Fruit fly (Drosophila melanogaster) whole organism, embryonic: ENCODE data around the gene att-ORFB.

Experiments
- Ada2b ChIP-seq: fragments of 200-800 bp; sonication (Bioruptor generic); IDR thresholded peaks from 2 replicates; pipeline ENCODE4 v1.3.6; 2022; ENCODE audit warnings: missing biosample characterization, missing genetic modification characterization
- Blimp-1 ChIP-seq: fragments of 200-800 bp; sonication (Bioruptor generic); optimal IDR thresholded peaks from 3 replicates; lab custom pipeline; 2018; ENCODE audit warnings: missing biosample characterization, missing genetic modification characterization, mild to moderate bottlenecking, moderate library complexity, missing genetic modification reagents
- CG10147 ChIP-seq: fragments of 200-800 bp; sonication (Bioruptor generic); optimal IDR thresholded peaks from 2 replicates; lab custom pipeline; 2019; ENCODE audit warnings: missing biosample characterization, mild to moderate bottlenecking, missing genetic modification characterization, moderate library complexity
- CG1024 ChIP-seq: fragments of 200-800 bp; sonication (Bioruptor generic); IDR thresholded peaks from 2 replicates; pipeline ENCODE4 v1.3.6; 2022; ENCODE audit warnings: missing biosample characterization, missing genetic modification characterization
- CG10431 ChIP-seq: fragments of 200-800 bp; sonication (Bioruptor generic); optimal IDR thresholded peaks from 3 replicates; lab custom pipeline; 2018; ENCODE audit warnings: missing biosample characterization, mild to moderate bottlenecking, missing genetic modification characterization
- CG10543 ChIP-seq: fragments of 200-800 bp; sonication (Bioruptor generic); optimal IDR thresholded peaks from 3 replicates; lab custom pipeline; 2017; ENCODE audit warnings: missing biosample characterization, mild to moderate bottlenecking, missing genetic modification characterization, moderate library complexity
- CG11695 ChIP-seq: fragments of 200-800 bp; sonication (Bioruptor generic); IDR thresholded peaks from 3 replicates; pipeline ENCODE4 v1.3.6; 2022; ENCODE audit warnings: missing biosample characterization, missing genetic modification characterization
- CG13287 ChIP-seq: fragments of 200-800 bp; sonication (Bioruptor generic); IDR thresholded peaks from 2 replicates; pipeline ENCODE4 v1.3.6; 2022; ENCODE audit warnings: missing biosample characterization, missing genetic modification characterization; ENCODE audit not compliant: partially characterized antibody
- CG13624 ChIP-seq: fragments of 200-800 bp; sonication (Bioruptor generic); optimal IDR thresholded peaks from 2 replicates; lab custom pipeline; 2016; ENCODE audit warnings: missing biosample characterization, missing genetic modification characterization
- CG14860 ChIP-seq: fragments of 200-800 bp; sonication (Bioruptor generic); IDR thresholded peaks from 3 replicates; pipeline ENCODE4 v1.3.6; 2022; ENCODE audit warnings: missing biosample characterization, missing genetic modification characterization; ENCODE audit not compliant: partially characterized antibody
- CG1529 ChIP-seq: fragments of 200-800 bp; sonication (Bioruptor generic); optimal IDR thresholded peaks from 3 replicates; lab custom pipeline; 2018; ENCODE audit warnings: missing biosample characterization, missing genetic modification characterization
- CG15601 ChIP-seq: fragments of 200-800 bp; sonication (Bioruptor generic); optimal IDR thresholded peaks from 3 replicates; lab custom pipeline; 2019; ENCODE audit warnings: missing biosample characterization, mild to moderate bottlenecking, missing genetic modification characterization, moderate library complexity
- CG15696 ChIP-seq: fragments of 200-800 bp; sonication (Bioruptor generic); optimal IDR thresholded peaks from 2 replicates; lab custom pipeline; 2019; ENCODE audit warnings: missing biosample characterization, mild to moderate bottlenecking, missing genetic modification characterization, moderate library complexity
- CG16779 ChIP-seq: fragments of 200-800 bp; sonication (Bioruptor generic); IDR thresholded peaks from 2 replicates; pipeline ENCODE4 v1.3.6; 2022; ENCODE audit warnings: missing biosample characterization, missing genetic modification characterization
- CG17361 ChIP-seq: fragments of 200-800 bp; sonication (Bioruptor generic); IDR thresholded peaks from 3 replicates; pipeline ENCODE4 v1.3.6; 2022; ENCODE audit warnings: missing biosample characterization, missing genetic modification characterization
- CG30403 ChIP-seq: fragments of 200-800 bp; sonication (Bioruptor generic); optimal IDR thresholded peaks from 3 replicates; lab custom pipeline; 2016; ENCODE audit warnings: missing biosample characterization, missing genetic modification characterization
- CG33213 ChIP-seq: fragments of 200-800 bp; sonication (Bioruptor generic); optimal IDR thresholded peaks from 3 replicates; lab custom pipeline; 2016; ENCODE audit warnings: missing biosample characterization, missing genetic modification characterization
- CG5180 ChIP-seq: fragments of 200-800 bp; sonication (Bioruptor generic); optimal IDR thresholded peaks from 3 replicates; lab custom pipeline; 2017; ENCODE audit warnings: missing biosample characterization, missing genetic modification characterization, mild to moderate bottlenecking, moderate library complexity, missing genetic modification reagents
- CG8388 ChIP-seq: fragments of 200-800 bp; sonication (Bioruptor generic); optimal IDR thresholded peaks from 2 replicates; lab custom pipeline; 2019; ENCODE audit warnings: missing biosample characterization, mild to moderate bottlenecking, missing genetic modification characterization, moderate library complexity
- CrebB ChIP-seq: fragments of 200-800 bp; sonication (Bioruptor generic); optimal IDR thresholded peaks from 3 replicates; lab custom pipeline; 2018; ENCODE audit warnings: missing biosample characterization, mild to moderate bottlenecking, missing genetic modification characterization
- Dll ChIP-seq: fragments of 200-800 bp; sonication (Bioruptor generic); IDR thresholded peaks from 4 replicates; pipeline ENCODE4 v1.3.6; 2022; ENCODE audit warnings: missing biosample characterization, missing genetic modification characterization; ENCODE audit not compliant: partially characterized antibody
- Fer1 ChIP-seq: fragments of 200-800 bp; sonication (Bioruptor generic); optimal IDR thresholded peaks from 2 replicates; lab custom pipeline; 2017; ENCODE audit warnings: missing biosample characterization, mild to moderate bottlenecking, missing genetic modification characterization
- HLH3B ChIP-seq: fragments of 200-800 bp; sonication (Bioruptor generic); IDR thresholded peaks from 2 replicates; pipeline ENCODE4 v1.3.6; 2022; ENCODE audit warnings: missing biosample characterization, missing genetic modification characterization
- Hand ChIP-seq: fragments of 200-800 bp; sonication (Bioruptor generic); optimal IDR thresholded peaks from 2 replicates; lab custom pipeline; 2017; ENCODE audit warnings: mild to moderate bottlenecking, missing biosample characterization, missing genetic modification reagents, missing genetic modification characterization
- Hr3 ChIP-seq: fragments of 200-800 bp; sonication (Bioruptor generic); optimal IDR thresholded peaks from 3 replicates; lab custom pipeline; 2016; ENCODE audit warnings: missing biosample characterization, missing genetic modification characterization
- Kr ChIP-seq: fragments of 200-800 bp; sonication (Bioruptor generic); optimal IDR thresholded peaks from 2 replicates; lab custom pipeline; 2017; ENCODE audit warnings: missing biosample characterization, mild to moderate bottlenecking, missing genetic modification characterization
- NFAT ChIP-seq: fragments of 200-800 bp; sonication (Bioruptor generic); IDR thresholded peaks from 2 replicates; pipeline ENCODE4 v1.3.6; 2022; ENCODE audit warnings: missing biosample characterization, missing genetic modification characterization
- YL-1 ChIP-seq: fragments of 200-800 bp; sonication (Bioruptor generic); optimal IDR thresholded peaks from 3 replicates; lab custom pipeline; 2017; ENCODE audit warnings: missing biosample characterization, mild to moderate bottlenecking, missing genetic modification characterization
- bowl ChIP-seq: fragments of 200-800 bp; sonication (Bioruptor generic); IDR thresholded peaks from 2 replicates; pipeline ENCODE4 v1.3.6; 2022; ENCODE audit warnings: missing biosample characterization, missing genetic modification characterization
- crol ChIP-seq: fragments of 200-800 bp; sonication (Bioruptor generic); IDR thresholded peaks from 2 replicates; pipeline ENCODE4 v1.3.6; 2022; ENCODE audit warnings: missing biosample characterization, missing genetic modification characterization
- dan ChIP-seq: fragments of 200-800 bp; sonication (Bioruptor generic); IDR thresholded peaks from 2 replicates; pipeline ENCODE4 v1.3.6; 2022; ENCODE audit warnings: missing biosample characterization, missing genetic modification characterization
- dmrt99B ChIP-seq: fragments of 200-800 bp; sonication (Bioruptor generic); optimal IDR thresholded peaks from 2 replicates; lab custom pipeline; 2018; ENCODE audit warnings: missing biosample characterization, mild to moderate bottlenecking, missing genetic modification characterization, moderate library complexity
- en ChIP-seq: fragments of 200-800 bp; sonication (Bioruptor generic); optimal IDR thresholded peaks from 2 replicates; lab custom pipeline; 2016; ENCODE audit warnings: missing biosample characterization, missing genetic modification characterization
- fd3F ChIP-seq: fragments of 200-800 bp; sonication (Bioruptor generic); optimal IDR thresholded peaks from 2 replicates; lab custom pipeline; 2018; ENCODE audit warnings: missing biosample characterization, mild to moderate bottlenecking, missing genetic modification characterization, moderate library complexity
- gfzf ChIP-seq: fragments of 200-800 bp; sonication (Bioruptor generic); optimal IDR thresholded peaks from 2 replicates; lab custom pipeline; 2016; ENCODE audit warnings: missing biosample characterization, mild to moderate bottlenecking, missing genetic modification characterization, moderate library complexity
- jigr1 ChIP-seq: fragments of 200-800 bp; sonication (Bioruptor generic); IDR thresholded peaks from 3 replicates; pipeline ENCODE4 v1.3.6; 2022; ENCODE audit warnings: missing biosample characterization, missing genetic modification characterization
- klu ChIP-seq: fragments of 200-800 bp; sonication (Bioruptor generic); IDR thresholded peaks from 2 replicates; pipeline ENCODE4 v1.3.6; 2022; ENCODE audit warnings: missing biosample characterization, missing genetic modification characterization
- lab ChIP-seq: fragments of 200-800 bp; sonication (Bioruptor generic); optimal IDR thresholded peaks from 3 replicates; lab custom pipeline; 2017; ENCODE audit warnings: missing biosample characterization, missing genetic modification characterization, mild to moderate bottlenecking, moderate library complexity, missing genetic modification reagents
- nau ChIP-seq: fragments of 200-800 bp; sonication (Bioruptor generic); optimal IDR thresholded peaks from 3 replicates; lab custom pipeline; 2017; ENCODE audit warnings: missing biosample characterization, mild to moderate bottlenecking, missing genetic modification characterization, missing genetic modification reagents
- prd ChIP-seq, 3 experiments: fragments of >200 bp in 2 of 3; fragments of 200-800 bp in 1 of 3; sonication (Bioruptor generic) in 1 of 3; optimal IDR thresholded peaks in 2 of 3; IDR thresholded peaks in 1 of 3; 2 replicates in 2 of 3; 3 replicates in 1 of 3; pipeline versions ENCODE4 v1.3.6 to Lab custom; 2017 to 2022; ENCODE audit warnings: missing biosample characterization in 1 of 3, missing genetic modification characterization in 1 of 3
- ranshi ChIP-seq: fragments of 200-800 bp; sonication (Bioruptor generic); IDR thresholded peaks from 2 replicates; pipeline ENCODE4 v1.3.6; 2022; ENCODE audit warnings: missing biosample characterization, missing genetic modification characterization
- rib ChIP-seq: fragments of 200-800 bp; sonication (Bioruptor generic); IDR thresholded peaks from 2 replicates; pipeline ENCODE4 v1.3.6; 2022; ENCODE audit warnings: missing biosample characterization, missing genetic modification characterization
- schlank ChIP-seq: fragments of 200-800 bp; sonication (Bioruptor generic); optimal IDR thresholded peaks from 2 replicates; lab custom pipeline; 2018; ENCODE audit warnings: missing biosample characterization, mild to moderate bottlenecking, missing genetic modification characterization
- scrt ChIP-seq: fragments of 200-800 bp; sonication (Bioruptor generic); optimal IDR thresholded peaks from 2 replicates; lab custom pipeline; 2018; ENCODE audit warnings: missing biosample characterization, mild to moderate bottlenecking, missing genetic modification characterization, moderate library complexity
- trem ChIP-seq: fragments of 200-800 bp; optimal IDR thresholded peaks from 3 replicates; lab custom pipeline; 2019; ENCODE audit warnings: missing biosample characterization, mild to moderate bottlenecking, missing genetic modification characterization, moderate library complexity
- z ChIP-seq: fragments of 200-800 bp; sonication (Bioruptor generic); IDR thresholded peaks from 3 replicates; pipeline ENCODE4 v1.3.6; 2022; ENCODE audit warnings: missing biosample characterization, missing genetic modification characterization
- zfh2 ChIP-seq: fragments of 200-800 bp; sonication (Bioruptor generic); optimal IDR thresholded peaks from 2 replicates; lab custom pipeline; 2016; ENCODE audit warnings: missing biosample characterization, missing genetic modification characterization

Gene att-ORFB

DNA sequence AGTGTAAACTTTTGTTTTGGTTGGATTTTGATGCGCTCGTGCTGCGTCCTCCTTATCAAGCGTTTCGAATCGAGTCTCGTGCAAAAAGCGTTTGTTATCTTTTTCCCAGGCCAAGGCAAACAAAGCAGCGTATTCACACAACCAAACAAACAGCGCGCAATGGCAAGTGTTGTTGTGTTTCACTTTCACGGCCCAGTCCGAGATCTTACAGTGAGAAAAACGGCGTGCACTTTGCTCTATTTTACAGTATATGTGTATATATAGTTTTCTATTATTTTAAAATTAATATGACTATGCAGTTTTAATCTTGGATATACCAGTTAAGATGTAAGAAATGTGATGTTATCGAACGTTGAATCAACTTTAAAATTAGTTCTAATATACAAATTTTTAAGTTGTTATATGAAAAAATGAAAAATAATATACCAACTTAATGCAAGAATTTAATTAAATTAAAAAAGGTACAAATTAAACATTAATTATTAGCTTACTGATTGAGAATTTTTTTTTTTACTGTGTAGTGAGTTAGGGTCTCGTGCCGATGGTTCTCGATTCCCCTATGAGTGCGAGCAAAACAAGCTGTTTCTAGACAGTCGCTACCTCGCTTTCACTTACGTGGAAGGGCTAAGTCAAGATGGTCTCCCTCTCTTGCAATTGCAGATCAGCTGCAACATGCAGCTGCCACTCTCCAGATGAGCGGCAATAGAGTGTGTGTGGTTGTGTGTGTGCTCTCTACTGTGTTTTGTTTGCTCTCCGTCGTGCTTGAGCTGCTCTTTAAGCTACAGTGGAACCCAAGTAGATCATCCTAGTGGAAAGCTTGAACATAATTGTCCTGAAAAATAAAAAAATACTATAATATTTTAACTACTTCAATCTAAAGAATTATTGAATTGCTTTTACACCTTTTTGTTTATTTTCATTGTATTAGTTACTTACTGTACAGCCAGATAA, 40.3 kb upstream of the att-ORFB start (continued):
- TF ChIP-seq Kr (peak; percentile 93), NFAT (GFP tag; lab: Robert Waterston, UW) (0 out of 2 replicates have a peak, but pooled peaks have one; percentile 8), CG5180 (GFP tag; lab: Kevin White, UChicago) (peak; percentile 77), CG11695 (GFP tag; lab: Robert Waterston, UW) (peak; percentile 93), ranshi (GFP tag; lab: Robert Waterston, UW) (peak; percentile 73), fd3F (GFP tag; lab: Kevin White, UChicago) (peak; percentile 72), jigr1 (peak; percentile 59; the same call in 1 of the 3 replicates), Hr3 (peak; percentile 85), Fer1 (GFP tag; lab: Kevin White, UChicago) (peak; percentile 85), rib (peak; percentile 38; the same call in 1 of the 2 replicates), HLH3B (GFP tag; lab: Robert Waterston, UW) (peak; percentile 79), zfh2 (GFP tag; lab: Kevin White, UChicago) (no peak), CG14860 (GFP tag; lab: Robert Waterston, UW) (no peak), nau (GFP tag; lab: Kevin White, UChicago) (peak; percentile 51), schlank (tag; lab: Kevin White, UChicago) (peak; percentile 20), CG10431 (GFP tag; lab: Kevin White, UChicago) (peak; percentile 74), CG17361 (GFP tag; lab: Robert Waterston, UW) (peak; percentile 98), gfzf (GFP tag; lab: Kevin White, UChicago) (no peak), Ada2b (peak; percentile 67), crol (GFP tag; lab: Robert Waterston, UW) (no peak), Hand (GFP tag; lab: Kevin White, UChicago) (peak; percentile 47), prd (optimal IDR thresholded peaks at IDR 0.05; lab: Kevin White, UChicago) (no peak), prd (GFP tag; IDR thresholded peaks at IDR 0.05; lab: Robert Waterston, UW) (peak; percentile 86), CG15696 (tag; lab: Kevin White, UChicago) (peak; percentile 96), CG30403 (GFP tag; lab: Kevin White, UChicago) (peak; percentile 91), Blimp-1 (GFP tag; lab: Kevin White, UChicago) (peak; percentile 97), YL-1 (GFP tag; lab: Kevin White, UChicago) (peak; percentile 20), CG10543 (GFP tag; lab: Kevin White, UChicago) (peak; percentile 72), CG16779 (GFP tag; lab: Robert Waterston, UW) (no peak), en (GFP tag; lab: Kevin White, UChicago) (no peak), CG1024 (GFP tag; lab: Robert Waterston, UW) (peak; percentile 49; the same call in 1 of the 2 replicates), scrt (GFP tag; lab: Kevin White, UChicago) (peak; percentile 75), CrebB (tag; lab: Kevin White, UChicago) (no peak), CG10147 (peak; percentile 89), z (GFP tag; lab: Robert Waterston, UW) (no peak), CG15601 (tag; lab: Kevin White, UChicago) (peak; percentile 93), trem (tag; lab: Kevin White, UChicago) (peak; percentile 90), CG1529 (peak; percentile 71), bowl (GFP tag; lab: Robert Waterston, UW) (peak; percentile 28; the same call in 1 of the 2 replicates), CG33213 (peak; percentile 25), klu (GFP tag; lab: Robert Waterston, UW) (peak; percentile 53), lab (peak; percentile 87), dmrt99B (tag; lab: Kevin White, UChicago) (peak; percentile 97), dan (GFP tag; lab: Robert Waterston, UW) (no peak), CG13287 (GFP tag; lab: Robert Waterston, UW) (no peak), Dll (GFP tag; lab: Robert Waterston, UW) (no peak), CG13624 (GFP tag; lab: Kevin White, UChicago) (no peak), CG8388 (GFP tag; lab: Kevin White, UChicago) (peak; percentile 96)
